Fruit fly (Drosophila melanogaster) whole organism, embryonic: Measurements from ENCODE around the gene dUTPase.
A peak's percentile ranks its signal among the peaks of the same experiment; 100 is the strongest.

Source experiments
- Ada2b ChIP-seq: fragments of 200-800 bp; sonication (Bioruptor generic); IDR thresholded peaks from 2 replicates; pipeline ENCODE4 v1.3.6; 2022; ENCODE audit warnings: missing biosample characterization, missing genetic modification characterization
- Atf-2 ChIP-seq: fragments of 200-800 bp; sonication (Bioruptor generic); optimal IDR thresholded peaks from 2 replicates; lab custom pipeline; 2016; ENCODE audit warnings: missing biosample characterization, missing genetic modification characterization
- Awh ChIP-seq: fragments of 200-800 bp; sonication (Bioruptor generic); IDR thresholded peaks from 2 replicates; pipeline ENCODE4, ENCODE4 v1.3.6; 2022; ENCODE audit warnings: missing biosample characterization, missing genetic modification characterization
- BtbVII ChIP-seq: fragments of 200-800 bp; sonication (Bioruptor generic); optimal IDR thresholded peaks from 3 replicates; lab custom pipeline; 2017; ENCODE audit warnings: missing biosample characterization, mild to moderate bottlenecking, missing genetic modification characterization
- C15 ChIP-seq: fragments of 200-800 bp; sonication (Bioruptor generic); IDR thresholded peaks from 3 replicates; pipeline ENCODE4 v1.3.6; 2022; ENCODE audit warnings: missing biosample characterization, missing genetic modification characterization
- CG10366 ChIP-seq: fragments of 200-800 bp; sonication (Bioruptor generic); IDR thresholded peaks from 2 replicates; pipeline ENCODE4 v1.3.6; 2022; ENCODE audit warnings: missing biosample characterization, missing genetic modification characterization
- CG11398 ChIP-seq: fragments of 200-800 bp; sonication (Bioruptor generic); optimal IDR thresholded peaks from 2 replicates; lab custom pipeline; 2016; ENCODE audit warnings: missing biosample characterization, missing genetic modification characterization
- CG12236 ChIP-seq: fragments of 200-800 bp; sonication (Bioruptor generic); optimal IDR thresholded peaks from 2 replicates; lab custom pipeline; 2016; ENCODE audit warnings: missing biosample characterization, missing genetic modification characterization
- CG13775 ChIP-seq: fragments of 200-800 bp; sonication (Bioruptor generic); optimal IDR thresholded peaks from 3 replicates; lab custom pipeline; 2017; ENCODE audit warnings: missing biosample characterization, mild to moderate bottlenecking, missing genetic modification characterization
- CG14050 ChIP-seq: fragments of 200-800 bp; sonication (Bioruptor generic); IDR thresholded peaks from 3 replicates; pipeline ENCODE4 v1.3.6; 2022; ENCODE audit warnings: missing biosample characterization, missing genetic modification characterization
- CG14710 ChIP-seq: fragments of 200-800 bp; sonication (Bioruptor generic); optimal IDR thresholded peaks from 3 replicates; lab custom pipeline; 2019; ENCODE audit warnings: missing biosample characterization, mild to moderate bottlenecking, missing genetic modification characterization, moderate library complexity
- CG14965 ChIP-seq: fragments of 200-800 bp; sonication (Bioruptor generic); optimal IDR thresholded peaks from 2 replicates; lab custom pipeline; 2016; ENCODE audit warnings: missing biosample characterization, missing genetic modification characterization, borderline replicate concordance
- CG15479 ChIP-seq: fragments of 200-800 bp; sonication (Bioruptor generic); optimal IDR thresholded peaks from 3 replicates; lab custom pipeline; 2019; ENCODE audit warnings: missing biosample characterization, mild to moderate bottlenecking, missing genetic modification characterization, moderate library complexity
- CG15514 ChIP-seq: fragments of 200-800 bp; sonication (Bioruptor generic); optimal IDR thresholded peaks from 3 replicates; lab custom pipeline; 2017; ENCODE audit warnings: missing biosample characterization, missing genetic modification characterization, mild to moderate bottlenecking, moderate library complexity, missing genetic modification reagents
- CG1603 ChIP-seq: fragments of 200-800 bp; sonication (Bioruptor generic); optimal IDR thresholded peaks from 2 replicates; lab custom pipeline; 2019; ENCODE audit warnings: missing biosample characterization, mild to moderate bottlenecking, missing genetic modification characterization, moderate library complexity
- CG16779 ChIP-seq: fragments of 200-800 bp; sonication (Bioruptor generic); IDR thresholded peaks from 2 replicates; pipeline ENCODE4 v1.3.6; 2022; ENCODE audit warnings: missing biosample characterization, missing genetic modification characterization
- CG17359 ChIP-seq: fragments of 200-800 bp; sonication (Bioruptor generic); optimal IDR thresholded peaks from 3 replicates; lab custom pipeline; 2018; ENCODE audit warnings: missing biosample characterization, mild to moderate bottlenecking, missing genetic modification characterization, moderate library complexity
- CG34422 ChIP-seq: fragments of 200-800 bp; sonication (Bioruptor generic); IDR thresholded peaks from 3 replicates; pipeline ENCODE4 v1.3.6; 2022; ENCODE audit warnings: missing biosample characterization, missing genetic modification characterization
- CG6654 ChIP-seq: fragments of 200-800 bp; sonication (Bioruptor generic); optimal IDR thresholded peaks from 2 replicates; lab custom pipeline; 2017; ENCODE audit warnings: missing biosample characterization, mild to moderate bottlenecking, missing genetic modification characterization
- CG7963 ChIP-seq: fragments of 200-800 bp; sonication (Bioruptor generic); IDR thresholded peaks from 3 replicates; pipeline ENCODE4 v1.3.6; 2022; ENCODE audit warnings: missing biosample characterization, missing genetic modification characterization; ENCODE audit not compliant: partially characterized antibody
- CTCF ChIP-seq: fragments of 200-800 bp; sonication (Bioruptor generic); optimal IDR thresholded peaks from 2 replicates; lab custom pipeline; 2017; ENCODE audit warnings: missing biosample characterization, mild to moderate bottlenecking, missing genetic modification characterization, moderate library complexity
- Dek ChIP-seq: fragments of 200-800 bp; sonication (Bioruptor generic); optimal IDR thresholded peaks from 3 replicates; lab custom pipeline; 2019; ENCODE audit warnings: missing biosample characterization, mild to moderate bottlenecking, missing genetic modification characterization, moderate library complexity
- Eip74EF ChIP-seq, 2 experiments: fragments of 200-800 bp in 1 of 2; fragments of >200 bp in 1 of 2; sonication (Bioruptor generic) in 1 of 2; optimal IDR thresholded peaks; 2 replicates each; lab custom pipeline; 2017 to 2019; ENCODE audit warnings: missing biosample characterization in 2 of 2, missing genetic modification characterization in 2 of 2, mild to moderate bottlenecking in 1 of 2, moderate library complexity in 1 of 2
- H15 ChIP-seq: fragments of 200-800 bp; sonication (Bioruptor generic); IDR thresholded peaks from 3 replicates; pipeline ENCODE4 v1.3.6; 2022; ENCODE audit warnings: missing biosample characterization, missing genetic modification characterization
- HLH54F ChIP-seq: fragments of 200-800 bp; sonication (Bioruptor generic); optimal IDR thresholded peaks from 3 replicates; lab custom pipeline; 2016; ENCODE audit warnings: missing biosample characterization, missing genetic modification characterization
- Hmr ChIP-seq: fragments of 200-800 bp; sonication (Bioruptor generic); optimal IDR thresholded peaks from 3 replicates; lab custom pipeline; 2017; ENCODE audit warnings: mild to moderate bottlenecking, missing biosample characterization, missing genetic modification reagents, missing genetic modification characterization
- Hsf ChIP-seq: fragments of 200-800 bp; sonication (Bioruptor generic); optimal IDR thresholded peaks from 3 replicates; lab custom pipeline; 2016; ENCODE audit warnings: missing biosample characterization, missing genetic modification characterization
- NFAT ChIP-seq: fragments of 200-800 bp; sonication (Bioruptor generic); IDR thresholded peaks from 2 replicates; pipeline ENCODE4 v1.3.6; 2022; ENCODE audit warnings: missing biosample characterization, missing genetic modification characterization
- Optix ChIP-seq: fragments of 200-800 bp; sonication (Bioruptor generic); IDR thresholded peaks from 3 replicates; pipeline ENCODE4 v1.3.6; 2022; ENCODE audit warnings: missing biosample characterization, missing genetic modification characterization
- Poxn ChIP-seq: fragments of 200-800 bp; sonication (Bioruptor generic); IDR thresholded peaks from 2 replicates; pipeline ENCODE4 v1.3.6; 2022; ENCODE audit warnings: missing biosample characterization, missing genetic modification characterization
- Scr ChIP-seq: fragments of 200-800 bp; sonication (Bioruptor generic); IDR thresholded peaks from 2 replicates; pipeline ENCODE4 v1.3.6; 2022; ENCODE audit warnings: missing biosample characterization, missing genetic modification characterization; ENCODE audit not compliant: partially characterized antibody
- Tbp ChIP-seq: fragments of >200 bp; optimal IDR thresholded peaks from 2 replicates; lab custom pipeline; 2018; ENCODE audit warnings: missing biosample characterization, missing genetic modification characterization
- ato ChIP-seq: fragments of 200-800 bp; sonication (Bioruptor generic); IDR thresholded peaks from 2 replicates; pipeline ENCODE4 v1.3.6; 2022; ENCODE audit warnings: missing biosample characterization, missing genetic modification characterization; ENCODE audit not compliant: partially characterized antibody
- bowl ChIP-seq: fragments of 200-800 bp; sonication (Bioruptor generic); IDR thresholded peaks from 2 replicates; pipeline ENCODE4 v1.3.6; 2022; ENCODE audit warnings: missing biosample characterization, missing genetic modification characterization
- cg ChIP-seq: fragments of 200-800 bp; sonication (Bioruptor generic); optimal IDR thresholded peaks from 3 replicates; lab custom pipeline; 2019; ENCODE audit warnings: missing biosample characterization, mild to moderate bottlenecking, missing genetic modification characterization, moderate library complexity
- chm ChIP-seq: fragments of 200-800 bp; sonication (Bioruptor generic); IDR thresholded peaks from 2 replicates; pipeline ENCODE4 v1.3.6; 2022; ENCODE audit warnings: missing biosample characterization, missing genetic modification characterization
- dysf ChIP-seq: fragments of 200-800 bp; sonication (Bioruptor generic); IDR thresholded peaks from 3 replicates; pipeline ENCODE4 v1.3.6; 2022; ENCODE audit warnings: missing biosample characterization, missing genetic modification characterization
- emc ChIP-seq: fragments of 200-800 bp; sonication (Bioruptor generic); optimal IDR thresholded peaks from 2 replicates; lab custom pipeline; 2016; ENCODE audit warnings: missing biosample characterization, missing genetic modification characterization
- ftz-f1 ChIP-seq: fragments of 200-800 bp; sonication (Bioruptor generic); optimal IDR thresholded peaks from 2 replicates; lab custom pipeline; 2016; ENCODE audit warnings: missing biosample characterization, missing genetic modification characterization
- gro ChIP-seq: fragments of 200-800 bp; sonication (Bioruptor generic); optimal IDR thresholded peaks from 2 replicates; lab custom pipeline; 2016; ENCODE audit warnings: missing biosample characterization, missing genetic modification characterization
- jigr1 ChIP-seq: fragments of 200-800 bp; sonication (Bioruptor generic); IDR thresholded peaks from 3 replicates; pipeline ENCODE4 v1.3.6; 2022; ENCODE audit warnings: missing biosample characterization, missing genetic modification characterization
- lbe ChIP-seq: fragments of 200-800 bp; sonication (Bioruptor generic); optimal IDR thresholded peaks from 2 replicates; lab custom pipeline; 2016; ENCODE audit warnings: missing biosample characterization, mild to moderate bottlenecking, missing genetic modification characterization
- oc ChIP-seq: fragments of 200-800 bp; sonication (Bioruptor generic); optimal IDR thresholded peaks from 2 replicates; lab custom pipeline; 2018; ENCODE audit warnings: missing biosample characterization, mild to moderate bottlenecking, missing genetic modification characterization, moderate library complexity
- prd ChIP-seq, 3 experiments: fragments of >200 bp in 2 of 3; fragments of 200-800 bp in 1 of 3; sonication (Bioruptor generic) in 1 of 3; optimal IDR thresholded peaks in 2 of 3; IDR thresholded peaks in 1 of 3; 2 replicates in 2 of 3; 3 replicates in 1 of 3; pipeline versions ENCODE4 v1.3.6 to Lab custom; 2017 to 2022; ENCODE audit warnings: missing biosample characterization in 1 of 3, missing genetic modification characterization in 1 of 3
- repo ChIP-seq: fragments of 200-800 bp; sonication (Bioruptor generic); optimal IDR thresholded peaks from 2 replicates; lab custom pipeline; 2016; ENCODE audit warnings: missing biosample characterization, missing genetic modification characterization
- row ChIP-seq: fragments of 200-800 bp; sonication (Bioruptor generic); IDR thresholded peaks from 3 replicates; pipeline ENCODE4 v1.3.6; 2022; ENCODE audit warnings: missing biosample characterization, missing genetic modification characterization
- slbo ChIP-seq: fragments of 200-800 bp; sonication (Bioruptor generic); IDR thresholded peaks from 2 replicates; pipeline ENCODE4 v1.3.6; 2022; ENCODE audit warnings: missing biosample characterization, missing genetic modification characterization
- slou ChIP-seq: fragments of 200-800 bp; sonication (Bioruptor generic); optimal IDR thresholded peaks from 3 replicates; lab custom pipeline; 2016; ENCODE audit warnings: missing biosample characterization, missing genetic modification characterization
- ttk ChIP-seq: fragments of 200-800 bp; sonication (Bioruptor generic); IDR thresholded peaks from 2 replicates; pipeline ENCODE4 v2.1.2; 2022; ENCODE audit warnings: missing biosample characterization, missing genetic modification characterization
- twi ChIP-seq: fragments of 200-800 bp; optimal IDR thresholded peaks from 2 replicates; lab custom pipeline; 2019; ENCODE audit warnings: missing biosample characterization, mild to moderate bottlenecking, missing genetic modification characterization, moderate library complexity
- usp ChIP-seq: fragments of >200 bp; optimal IDR thresholded peaks from 2 replicates; lab custom pipeline; 2017; ENCODE audit warnings: missing biosample characterization, missing genetic modification characterization
- vfl ChIP-seq: fragments of 200-800 bp; sonication (Bioruptor generic); optimal IDR thresholded peaks from 2 replicates; lab custom pipeline; 2016; ENCODE audit warnings: missing biosample characterization, missing genetic modification characterization
- zf30C ChIP-seq: fragments of 200-800 bp; sonication (Bioruptor generic); optimal IDR thresholded peaks from 3 replicates; lab custom pipeline; 2018; ENCODE audit warnings: missing biosample characterization, mild to moderate bottlenecking, missing genetic modification characterization

Gene dUTPase

dm6 chr2L:10964493-10964892 is 46.6 kb upstream of the dUTPase start (continued):
- no peak for TF ChIP-seq CG34422 (GFP tag; lab: Robert Waterston, UW)
- TF ChIP-seq CG14710 (tag; lab: Kevin White, UChicago) = peak; percentile 62
- TF ChIP-seq chm = no peak
- TF ChIP-seq CG12236 (GFP tag; lab: Kevin White, UChicago) = no peak
- TF ChIP-seq Eip74EF (GFP tag; optimal IDR thresholded peaks at IDR 0.05; lab: Kevin White, UChicago) = peak in 1 of 2 experiments; percentile 92
- TF ChIP-seq Optix = no peak
- no peak for TF ChIP-seq twi (tag; lab: Kevin White, UChicago)
- no peak for TF ChIP-seq CG15514 (GFP tag; lab: Kevin White, UChicago)
- no peak for TF ChIP-seq Dek
- TF ChIP-seq oc (tag; lab: Kevin White, UChicago) = no peak
- peak; percentile 52 for TF ChIP-seq CG1603 (tag; lab: Kevin White, UChicago)
- no peak for TF ChIP-seq repo (GFP tag; lab: Kevin White, UChicago)
- TF ChIP-seq slou (GFP tag; lab: Kevin White, UChicago) = no peak
- no peak for TF ChIP-seq Scr
- TF ChIP-seq BtbVII (GFP tag; lab: Kevin White, UChicago) = no peak
- TF ChIP-seq bowl (GFP tag; lab: Robert Waterston, UW) = no peak
- no peak for TF ChIP-seq CG10366 (GFP tag; lab: Robert Waterston, UW)
- peak; percentile 75 for TF ChIP-seq CTCF (GFP tag; lab: Kevin White, UChicago)
- no peak for TF ChIP-seq Atf-2
- TF ChIP-seq Awh = no peak
- no peak for TF ChIP-seq H15 (GFP tag; lab: Robert Waterston, UW)
- no peak for TF ChIP-seq Tbp (GFP tag; lab: Kevin White, UChicago)
- TF ChIP-seq emc (GFP tag; lab: Kevin White, UChicago) = no peak
- no peak for TF ChIP-seq dysf
- no peak for TF ChIP-seq CG13775 (GFP tag; lab: Kevin White, UChicago)
- TF ChIP-seq lbe (GFP tag; lab: Kevin White, UChicago) = no peak
- no peak for TF ChIP-seq prd (optimal IDR thresholded peaks at IDR 0.05; lab: Kevin White, UChicago)
- TF ChIP-seq prd (GFP tag; IDR thresholded peaks at IDR 0.05; lab: Robert Waterston, UW) = no peak
- no peak for TF ChIP-seq HLH54F
- TF ChIP-seq vfl (GFP tag; lab: Kevin White, UChicago) = no peak
- no peak for TF ChIP-seq cg (GFP tag; lab: Kevin White, UChicago)
- no peak for TF ChIP-seq ttk (GFP tag; lab: Robert Waterston, UW)
- TF ChIP-seq CG11398 (GFP tag; lab: Kevin White, UChicago) = no peak
- TF ChIP-seq CG15479 (GFP tag; lab: Kevin White, UChicago) = no peak
- no peak for TF ChIP-seq jigr1 (GFP tag; lab: Robert Waterston, UW)
- TF ChIP-seq CG6654 (GFP tag; lab: Kevin White, UChicago) = no peak
- TF ChIP-seq Hsf = peak; percentile 4
- no peak for TF ChIP-seq NFAT (GFP tag; lab: Robert Waterston, UW)
- TF ChIP-seq ato = no peak
- no peak for TF ChIP-seq CG7963 (GFP tag; lab: Robert Waterston, UW)
- no peak for TF ChIP-seq ftz-f1 (GFP tag; lab: Kevin White, UChicago)
- no peak for TF ChIP-seq CG16779
- TF ChIP-seq Poxn (GFP tag; lab: Robert Waterston, UW) = no peak
- TF ChIP-seq Hmr (GFP tag; lab: Kevin White, UChicago) = peak; percentile 16
- TF ChIP-seq zf30C (GFP tag; lab: Kevin White, UChicago) = no peak
- TF ChIP-seq usp = no peak
- no peak for TF ChIP-seq gro
- no peak for TF ChIP-seq Ada2b (GFP tag; lab: Robert Waterston, UW)
- TF ChIP-seq CG17359 = peak; percentile 6
- no peak for TF ChIP-seq C15 (GFP tag; lab: Robert Waterston, UW)
- TF ChIP-seq CG14965 (GFP tag; lab: Kevin White, UChicago) = no peak
- TF ChIP-seq CG14050 (GFP tag; lab: Robert Waterston, UW) = no peak
- TF ChIP-seq slbo = no peak
- no peak for TF ChIP-seq row (GFP tag; lab: Robert Waterston, UW)
